Fruit fly (Drosophila melanogaster) Kc167 (cell line): ENCODE results near the gene boss.

Experiments used
- Myc ChIP-seq: fragments of >200 bp; optimal IDR thresholded peaks from 2 replicates; lab custom pipeline; 2017; ENCODE audit warnings: missing external identifiers
- Sin3A ChIP-seq: fragments of >200 bp; optimal IDR thresholded peaks from 2 replicates; lab custom pipeline; 2018; ENCODE audit warnings: missing external identifiers
- h ChIP-seq: fragments of >200 bp; optimal IDR thresholded peaks from 3 replicates; lab custom pipeline; 2018; ENCODE audit warnings: missing external identifiers
- insv ChIP-seq: fragments of >200 bp; optimal IDR thresholded peaks from 3 replicates; lab custom pipeline; 2018; ENCODE audit warnings: missing external identifiers
- psq ChIP-seq: fragments of >200 bp; optimal IDR thresholded peaks from 2 replicates; lab custom pipeline; 2017; ENCODE audit warnings: missing external identifiers
- ttk ChIP-seq: sonication (Bioruptor generic); optimal IDR thresholded peaks from 2 replicates; lab custom pipeline; 2017; ENCODE audit warnings: missing external identifiers

Gene boss

dm6 chr3R:26007964-26008868 is 46.4 kb downstream of the boss start:
- TF ChIP-seq insv (lab: Kevin White, UChicago), result no peak
- TF ChIP-seq psq (lab: Kevin White, UChicago), result no peak
- TF ChIP-seq ttk (lab: Kevin White, UChicago), result no peak
- no peak for TF ChIP-seq Sin3A
- no peak for TF ChIP-seq h (lab: Kevin White, UChicago)
- no peak for TF ChIP-seq Myc (lab: Kevin White, UChicago)

- TF ChIP-seq insv (lab: Kevin White, UChicago) (no peak), Myc (lab: Kevin White, UChicago) (no peak), h (lab: Kevin White, UChicago) (no peak), psq (lab: Kevin White, UChicago) (no peak), ttk (lab: Kevin White, UChicago) (no peak), Sin3A (no peak)
Measured at dm6 chr3R:26008892-26009539, 47.2 kb downstream of the boss start.

- TF ChIP-seq h (lab: Kevin White, UChicago) (no peak), psq (lab: Kevin White, UChicago) (no peak), ttk (lab: Kevin White, UChicago) (no peak), Sin3A (no peak), insv (lab: Kevin White, UChicago) (no peak), Myc (lab: Kevin White, UChicago) (no peak)
Measured at dm6 chr3R:26009766-26010414, 48.1 kb downstream of the boss start.

dm6 chr3R:26010628-26011027 is 48.8 kb downstream of the boss start:
- TF ChIP-seq Myc (lab: Kevin White, UChicago) (no peak), h (lab: Kevin White, UChicago) (no peak), psq (lab: Kevin White, UChicago) (no peak), insv (lab: Kevin White, UChicago) (no peak), ttk (lab: Kevin White, UChicago) (no peak), Sin3A (no peak)

dm6 chr3R:26011542-26011941 is 49.7 kb downstream of the boss start:
- TF ChIP-seq h (lab: Kevin White, UChicago) (no peak), Myc (lab: Kevin White, UChicago) (no peak), ttk (lab: Kevin White, UChicago) (no peak), insv (lab: Kevin White, UChicago) (no peak)

- TF ChIP-seq ttk (lab: Kevin White, UChicago) (no peak), Myc (lab: Kevin White, UChicago) (no peak), Sin3A (no peak), psq (lab: Kevin White, UChicago) (no peak), insv (lab: Kevin White, UChicago) (no peak), h (lab: Kevin White, UChicago) (no peak)
Measured at dm6 chr3R:26012288-26012687, 50.5 kb downstream of the boss start.

dm6 chr3R:26012801-26013663 is 51.2 kb downstream of the boss start:
- TF ChIP-seq Myc (lab: Kevin White, UChicago), result no peak
- no peak for TF ChIP-seq ttk (lab: Kevin White, UChicago)
- TF ChIP-seq insv (lab: Kevin White, UChicago), result no peak
- no peak for TF ChIP-seq h (lab: Kevin White, UChicago)
- TF ChIP-seq Sin3A, result no peak
- TF ChIP-seq psq (lab: Kevin White, UChicago), result no peak

dm6 chr3R:26013664-26013948 is 51.8 kb downstream of the boss start:
- TF ChIP-seq insv (lab: Kevin White, UChicago), result no peak
- no peak for TF ChIP-seq psq (lab: Kevin White, UChicago)
- no peak for TF ChIP-seq Sin3A
- TF ChIP-seq h (lab: Kevin White, UChicago), result no peak
- TF ChIP-seq ttk (lab: Kevin White, UChicago), result no peak
- TF ChIP-seq Myc (lab: Kevin White, UChicago), result no peak

dm6 chr3R:26014262-26014833 is 52.6 kb downstream of the boss start, which contains the start of gene Kaz-m1:
TSS of gene Kaz-m1 (plus strand) at chr3R:26014721.
- no peak for TF ChIP-seq h (lab: Kevin White, UChicago)
- no peak for TF ChIP-seq insv (lab: Kevin White, UChicago)
- no peak for TF ChIP-seq Sin3A
- no peak for TF ChIP-seq ttk (lab: Kevin White, UChicago)
- TF ChIP-seq psq (lab: Kevin White, UChicago), result no peak
- no peak for TF ChIP-seq Myc (lab: Kevin White, UChicago)
